Worm (Caenorhabditis elegans) whole organism, late embryonic: ENCODE measurements around the gene B0432.11.

Experiments
- K02D7.2 ChIP-seq: sonication (generic microtip); optimal IDR thresholded peaks from 2 replicates; lab custom pipeline; 2017; ENCODE audit warnings: mild to moderate bottlenecking, missing genetic modification characterization, missing compliant biosample characterization
- K09A11.1 ChIP-seq: sonication (generic microtip); optimal IDR thresholded peaks from 2 replicates; lab custom pipeline; 2017; ENCODE audit warnings: antibody characterized with exemption, mild to moderate bottlenecking, missing genetic modification characterization, missing compliant biosample characterization; ENCODE audit not compliant: insufficient read depth
- T23F11.4 ChIP-seq: fragments of 200-800 bp; sonication (Bioruptor generic); optimal IDR thresholded peaks from 2 replicates; lab custom pipeline; 2018; ENCODE audit warnings: mild to moderate bottlenecking, missing genetic modification characterization, missing compliant biosample characterization
- Y22D7AL.16 ChIP-seq: sonication (generic microtip); optimal IDR thresholded peaks from 2 replicates; lab custom pipeline; 2016; ENCODE audit warnings: missing genetic modification characterization, missing compliant biosample characterization
- ceh-19 ChIP-seq: fragments of 200-800 bp; sonication (Bioruptor generic); optimal IDR thresholded peaks from 2 replicates; lab custom pipeline; 2018; ENCODE audit warnings: mild to moderate bottlenecking, missing genetic modification characterization, missing compliant biosample characterization
- ceh-2 ChIP-seq: sonication (generic microtip); optimal IDR thresholded peaks from 2 replicates; lab custom pipeline; 2016; ENCODE audit warnings: missing genotype, missing genetic modification characterization, missing compliant biosample characterization
- ceh-22 ChIP-seq: sonication (generic microtip); optimal IDR thresholded peaks from 2 replicates; lab custom pipeline; 2017; ENCODE audit warnings: missing biosample characterization, missing genetic modification characterization
- ceh-30 ChIP-seq: fragments of 150-350 bp; optimal IDR thresholded peaks from 2 replicates; lab custom pipeline; 2014; ENCODE audit warnings: missing biosample characterization, missing genetic modification characterization
- ceh-31 ChIP-seq: sonication (generic microtip); optimal IDR thresholded peaks from 2 replicates; lab custom pipeline; 2016; ENCODE audit warnings: missing genetic modification characterization, missing compliant biosample characterization
- ceh-48 ChIP-seq: sonication (generic microtip); optimal IDR thresholded peaks from 2 replicates; lab custom pipeline; 2016; ENCODE audit warnings: missing genetic modification characterization, inconsistent platforms, missing compliant biosample characterization
- ceh-6 ChIP-seq: fragments of 200-800 bp; sonication (Bioruptor generic); optimal IDR thresholded peaks from 2 replicates; lab custom pipeline; 2018; ENCODE audit warnings: mild to moderate bottlenecking, missing genetic modification characterization, missing compliant biosample characterization
- ceh-9 ChIP-seq: sonication (generic microtip); optimal IDR thresholded peaks from 2 replicates; lab custom pipeline; 2016; ENCODE audit warnings: mild to moderate bottlenecking, missing genetic modification characterization, inconsistent platforms, missing compliant biosample characterization
- dmd-4 ChIP-seq: sonication (generic microtip); optimal IDR thresholded peaks from 2 replicates; lab custom pipeline; 2016; ENCODE audit warnings: borderline replicate concordance, missing genetic modification characterization, missing compliant biosample characterization
- dve-1 ChIP-seq: sonication (generic microtip); optimal IDR thresholded peaks from 2 replicates; lab custom pipeline; 2017; ENCODE audit warnings: antibody characterized with exemption, mild to moderate bottlenecking, missing genetic modification characterization, missing compliant biosample characterization
- elt-2 ChIP-seq: sonication (generic microtip); optimal IDR thresholded peaks from 2 replicates; lab custom pipeline; 2016; ENCODE audit warnings: missing genetic modification reagents, missing genetic modification characterization, missing compliant biosample characterization
- elt-4 ChIP-seq: sonication (generic microtip); optimal IDR thresholded peaks from 2 replicates; lab custom pipeline; 2016; ENCODE audit warnings: missing genetic modification characterization, missing compliant biosample characterization
- fkh-10 ChIP-seq: fragments of 150-350 bp; optimal IDR thresholded peaks from 2 replicates; lab custom pipeline; 2014; ENCODE audit warnings: missing biosample characterization, missing genetic modification reagents, missing genetic modification characterization
- hlh-13 ChIP-seq: fragments of 200-800 bp; sonication (Bioruptor generic); optimal IDR thresholded peaks from 2 replicates; lab custom pipeline; 2018; ENCODE audit warnings: mild to moderate bottlenecking, missing genetic modification characterization, missing compliant biosample characterization
- hlh-6 ChIP-seq: sonication (generic microtip); optimal IDR thresholded peaks from 2 replicates; lab custom pipeline; 2016; ENCODE audit warnings: missing genotype, missing genetic modification characterization, missing compliant biosample characterization
- hlh-8 ChIP-seq: sonication (generic microtip); optimal IDR thresholded peaks from 2 replicates; lab custom pipeline; 2016; ENCODE audit warnings: missing genotype, missing genetic modification characterization, missing compliant biosample characterization
- mec-3 ChIP-seq: sonication (generic microtip); optimal IDR thresholded peaks from 2 replicates; lab custom pipeline; 2016; ENCODE audit warnings: borderline replicate concordance, missing genetic modification characterization, missing compliant biosample characterization
- nfya-1 ChIP-seq: sonication (generic microtip); optimal IDR thresholded peaks from 2 replicates; lab custom pipeline; 2017; ENCODE audit warnings: missing genetic modification characterization, mild to moderate bottlenecking, missing compliant biosample characterization, antibody characterized with exemption, moderate library complexity
- npax-4 ChIP-seq: sonication (generic microtip); optimal IDR thresholded peaks from 2 replicates; lab custom pipeline; 2016; ENCODE audit warnings: missing genetic modification characterization, missing compliant biosample characterization
- pag-3 ChIP-seq: sonication (generic microtip); optimal IDR thresholded peaks from 2 replicates; lab custom pipeline; 2016; ENCODE audit warnings: missing compliant biosample characterization, missing genetic modification characterization, borderline replicate concordance
- pha-2 ChIP-seq: sonication (generic microtip); optimal IDR thresholded peaks from 2 replicates; lab custom pipeline; 2017; ENCODE audit warnings: mild to moderate bottlenecking, missing genetic modification characterization, missing compliant biosample characterization
- pha-4 ChIP-seq: fragments of 150-350 bp; optimal IDR thresholded peaks from 2 replicates; lab custom pipeline; 2018; ENCODE audit warnings: missing biosample characterization, missing genetic modification reagents, missing genetic modification characterization
- rnt-1 ChIP-seq: sonication (generic microtip); optimal IDR thresholded peaks from 2 replicates; lab custom pipeline; 2016; ENCODE audit warnings: missing genetic modification characterization, missing compliant biosample characterization
- sdc-2 ChIP-seq: sonication (generic microtip); optimal IDR thresholded peaks from 2 replicates; lab custom pipeline; 2016; ENCODE audit warnings: missing genotype, missing genetic modification characterization, missing compliant biosample characterization
- sox-2 ChIP-seq: fragments of 200-800 bp; sonication (Bioruptor generic); IDR thresholded peaks from 2 replicates; pipeline ENCODE4 v1.3.6; 2022; ENCODE audit warnings: missing genetic modification reagents, missing genetic modification characterization, missing compliant biosample characterization
- sox-4 ChIP-seq: sonication (generic microtip); optimal IDR thresholded peaks from 2 replicates; lab custom pipeline; 2017; ENCODE audit warnings: mild to moderate bottlenecking, missing genetic modification characterization, inconsistent platforms, missing compliant biosample characterization
- tbx-2 ChIP-seq: sonication (generic microtip); optimal IDR thresholded peaks from 2 replicates; lab custom pipeline; 2016; ENCODE audit warnings: missing genetic modification characterization, missing compliant biosample characterization
- ttx-3 ChIP-seq: sonication (generic microtip); optimal IDR thresholded peaks from 2 replicates; lab custom pipeline; 2016; ENCODE audit warnings: missing genetic modification reagents, missing genetic modification characterization, missing compliant biosample characterization
- unc-3 ChIP-seq, 2 experiments: fragments of 200-800 bp in 1 of 2; sonication (Bioruptor generic) in 1 of 2; sonication (generic microtip) in 1 of 2; conservative IDR thresholded peaks in 1 of 2; optimal IDR thresholded peaks in 1 of 2; 2 replicates each; pipeline versions ENCODE4 v1.3.6 to Lab custom; 2016 to 2022; ENCODE audit warnings: missing compliant biosample characterization in 2 of 2, missing genetic modification characterization in 2 of 2, missing genetic modification reagents in 1 of 2
- unc-42 ChIP-seq: sonication (generic microtip); optimal IDR thresholded peaks from 2 replicates; lab custom pipeline; 2016; ENCODE audit warnings: missing genotype, missing genetic modification characterization, missing compliant biosample characterization
- unc-55 ChIP-seq: sonication (generic microtip); optimal IDR thresholded peaks from 2 replicates; lab custom pipeline; 2017; ENCODE audit warnings: missing biosample characterization, missing genetic modification reagents, missing genetic modification characterization
- unc-86 ChIP-seq: sonication (generic microtip); optimal IDR thresholded peaks from 2 replicates; lab custom pipeline; 2016; ENCODE audit warnings: missing genetic modification characterization, missing compliant biosample characterization

B0432.11 gene

ce11 chrII:337233-337832 lies 42.8 kb upstream of the B0432.11 start, which contains the start of gene cpn-2:
cpn-2 (plus strand) TSS chrII:337782.
- peak; percentile 27 for TF ChIP-seq nfya-1 (tag; lab: Kevin White, UChicago)
- no peak for TF ChIP-seq pag-3 (tag; lab: Kevin White, UChicago)

- TF ChIP-seq fkh-10, result no peak
- TF ChIP-seq, all 69 proteins: peak for 0
Observed at ce11 chrII:334828-335227, 40.3 kb upstream of the B0432.11 start.

- no peak for TF ChIP-seq ceh-6
- TF ChIP-seq unc-55 (GFP tag; lab: Kevin White, UChicago), result no peak
- TF ChIP-seq hlh-13, result no peak
- TF ChIP-seq nfya-1 (tag; lab: Kevin White, UChicago), result no peak
- TF ChIP-seq elt-2 (tag; lab: Kevin White, UChicago), result peak; percentile 90
- TF ChIP-seq dve-1 (tag; lab: Kevin White, UChicago), result no peak
- TF ChIP-seq unc-42 (tag; lab: Kevin White, UChicago), result no peak
- no peak for TF ChIP-seq sox-2 (GFP tag; lab: Robert Waterston, UW)
- TF ChIP-seq, all 69 proteins: peak for 1
Observed at ce11 chrII:333853-334449, 39.4 kb upstream of the B0432.11 start.

- TF ChIP-seq ceh-30 (no peak), sox-4 (tag; lab: Kevin White, UChicago) (no peak), ceh-19 (GFP tag; lab: Kevin White, UChicago) (no peak), unc-86 (tag; lab: Kevin White, UChicago) (no peak), nfya-1 (tag; lab: Kevin White, UChicago) (no peak), mec-3 (no peak), ceh-9 (no peak), pag-3 (tag; lab: Kevin White, UChicago) (no peak), hlh-8 (tag; lab: Kevin White, UChicago) (no peak)
Observed at ce11 chrII:332419-332818, 37.9 kb upstream of the B0432.11 start, which contains the start of gene cbn-1. cbn-1 (minus strand) TSS chrII:332519.

ce11 chrII:325639-326350 lies 31.3 kb upstream of the B0432.11 start, which contains the start of gene sgcb-1:
sgcb-1 (plus strand) TSS chrII:326300.
- TF ChIP-seq unc-55 (GFP tag; lab: Kevin White, UChicago), result no peak
- no peak for TF ChIP-seq hlh-13
- TF ChIP-seq ceh-2, result no peak
- TF ChIP-seq npax-4 (tag; lab: Kevin White, UChicago), result no peak
- TF ChIP-seq dmd-4 (tag; lab: Kevin White, UChicago), result no peak
- TF ChIP-seq Y22D7AL.16 (tag; lab: Kevin White, UChicago), result no peak
- TF ChIP-seq T23F11.4 (GFP tag; lab: Kevin White, UChicago), result no peak
- no peak for TF ChIP-seq ceh-22 (tag; lab: Kevin White, UChicago)
- TF ChIP-seq unc-3 (GFP tag; conservative IDR thresholded peaks at IDR 0.05; lab: Robert Waterston, UW), result no peak
- TF ChIP-seq unc-3 (tag; optimal IDR thresholded peaks at IDR 0.05; lab: Kevin White, UChicago), result no peak
- no peak for TF ChIP-seq ceh-48 (tag; lab: Kevin White, UChicago)
- TF ChIP-seq ttx-3 (tag; lab: Kevin White, UChicago), result no peak

ce11 chrII:323048-323776 lies 28.7 kb upstream of the B0432.11 start, which contains the start of gene K01A2.10:
K01A2.10 (minus strand) TSS chrII:323098.
- no peak for TF ChIP-seq K02D7.2 (tag; lab: Kevin White, UChicago)
- TF ChIP-seq fkh-10, result no peak
- no peak for TF ChIP-seq K09A11.1
- TF ChIP-seq hlh-6 (tag; lab: Kevin White, UChicago), result peak; percentile 21
- TF ChIP-seq mec-3, result no peak
- no peak for TF ChIP-seq npax-4 (tag; lab: Kevin White, UChicago)
- no peak for TF ChIP-seq ceh-19 (GFP tag; lab: Kevin White, UChicago)
- TF ChIP-seq sox-4 (tag; lab: Kevin White, UChicago), result no peak
- TF ChIP-seq pha-2 (tag; lab: Kevin White, UChicago), result no peak
- peak; percentile 47 for TF ChIP-seq ceh-31 (tag; lab: Kevin White, UChicago)
- no peak for TF ChIP-seq ceh-6
- no peak for TF ChIP-seq rnt-1
- no peak for TF ChIP-seq pha-4 (tag; lab: Kevin White, UChicago)
- peak; percentile 23 for TF ChIP-seq tbx-2 (tag; lab: Kevin White, UChicago)
- no peak for TF ChIP-seq unc-86 (tag; lab: Kevin White, UChicago)
- no peak for TF ChIP-seq ceh-22 (tag; lab: Kevin White, UChicago)
- TF ChIP-seq elt-4, result no peak
- peak; percentile 12 for TF ChIP-seq sdc-2 (tag; lab: Kevin White, UChicago)
